Fruit fly (Drosophila melanogaster) whole organism, embryonic: Measurements from ENCODE around the gene BOD1.

ENCODE experiments used
- Atf6 ChIP-seq: fragments of 200-800 bp; sonication (Bioruptor generic); IDR thresholded peaks from 2 replicates; pipeline ENCODE4 v1.3.6; 2022; ENCODE audit warnings: missing biosample characterization, missing genetic modification characterization
- CG10959 ChIP-seq: fragments of 200-800 bp; sonication (Bioruptor generic); IDR thresholded peaks from 2 replicates; pipeline ENCODE4 v1.3.6; 2022; ENCODE audit warnings: missing biosample characterization, missing genetic modification characterization
- CG11560 ChIP-seq: fragments of 200-800 bp; sonication (Bioruptor generic); IDR thresholded peaks from 3 replicates; pipeline ENCODE4 v1.3.6; 2022; ENCODE audit warnings: missing biosample characterization, missing genetic modification characterization
- CG11695 ChIP-seq: fragments of 200-800 bp; sonication (Bioruptor generic); IDR thresholded peaks from 3 replicates; pipeline ENCODE4 v1.3.6; 2022; ENCODE audit warnings: missing biosample characterization, missing genetic modification characterization
- CG12236 ChIP-seq: fragments of 200-800 bp; sonication (Bioruptor generic); optimal IDR thresholded peaks from 2 replicates; lab custom pipeline; 2016; ENCODE audit warnings: missing biosample characterization, missing genetic modification characterization
- CG1602 ChIP-seq: fragments of 200-800 bp; sonication (Bioruptor generic); optimal IDR thresholded peaks from 3 replicates; lab custom pipeline; 2016; ENCODE audit warnings: missing biosample characterization, missing genetic modification characterization
- CG1647 ChIP-seq: fragments of 200-800 bp; sonication (Bioruptor generic); optimal IDR thresholded peaks from 3 replicates; lab custom pipeline; 2016; ENCODE audit warnings: missing biosample characterization, missing genetic modification characterization
- CG17361 ChIP-seq: fragments of 200-800 bp; sonication (Bioruptor generic); IDR thresholded peaks from 3 replicates; pipeline ENCODE4 v1.3.6; 2022; ENCODE audit warnings: missing biosample characterization, missing genetic modification characterization
- CG17912 ChIP-seq: fragments of 200-800 bp; sonication (Bioruptor generic); optimal IDR thresholded peaks from 2 replicates; lab custom pipeline; 2018; ENCODE audit warnings: missing biosample characterization, mild to moderate bottlenecking, missing genetic modification characterization
- CG18011 ChIP-seq: fragments of 200-800 bp; sonication (Bioruptor generic); optimal IDR thresholded peaks from 2 replicates; lab custom pipeline; 2017; ENCODE audit warnings: missing biosample characterization, missing genetic modification characterization, mild to moderate bottlenecking, moderate library complexity, missing genotype
- CG18262 ChIP-seq: fragments of 200-800 bp; optimal IDR thresholded peaks from 3 replicates; lab custom pipeline; 2019; ENCODE audit warnings: missing biosample characterization, mild to moderate bottlenecking, missing genetic modification characterization, moderate library complexity
- CG2120 ChIP-seq: fragments of 200-800 bp; sonication (Bioruptor generic); optimal IDR thresholded peaks from 3 replicates; lab custom pipeline; 2016; ENCODE audit warnings: missing biosample characterization, missing genetic modification characterization
- CG31441 ChIP-seq: fragments of 200-800 bp; sonication (Bioruptor generic); IDR thresholded peaks from 2 replicates; pipeline ENCODE4 v1.3.6; 2022; ENCODE audit warnings: missing biosample characterization, missing genetic modification characterization
- CG4404 ChIP-seq: fragments of 200-800 bp; sonication (Bioruptor generic); IDR thresholded peaks from 2 replicates; pipeline ENCODE4 v1.3.6; 2022; ENCODE audit warnings: missing biosample characterization, missing genetic modification characterization
- CG7786 ChIP-seq: fragments of 200-800 bp; sonication (Bioruptor generic); optimal IDR thresholded peaks from 2 replicates; lab custom pipeline; 2016; ENCODE audit warnings: missing biosample characterization, missing genetic modification characterization
- CG7963 ChIP-seq: fragments of 200-800 bp; sonication (Bioruptor generic); IDR thresholded peaks from 3 replicates; pipeline ENCODE4 v1.3.6; 2022; ENCODE audit warnings: missing biosample characterization, missing genetic modification characterization; ENCODE audit not compliant: partially characterized antibody
- Doc2 ChIP-seq: fragments of 200-800 bp; sonication (Bioruptor generic); IDR thresholded peaks from 2 replicates; pipeline ENCODE4 v1.3.6; 2022; ENCODE audit warnings: missing biosample characterization, missing genetic modification characterization
- Dp ChIP-seq: fragments of 200-800 bp; sonication (Bioruptor generic); optimal IDR thresholded peaks from 2 replicates; lab custom pipeline; 2018; ENCODE audit warnings: missing biosample characterization, mild to moderate bottlenecking, missing genetic modification characterization, moderate library complexity
- Drgx ChIP-seq: fragments of 200-800 bp; sonication (Bioruptor generic); IDR thresholded peaks from 2 replicates; pipeline ENCODE4 v1.3.6; 2022; ENCODE audit warnings: missing biosample characterization, missing genetic modification characterization
- Hand ChIP-seq: fragments of 200-800 bp; sonication (Bioruptor generic); optimal IDR thresholded peaks from 2 replicates; lab custom pipeline; 2017; ENCODE audit warnings: mild to moderate bottlenecking, missing biosample characterization, missing genetic modification reagents, missing genetic modification characterization
- MTF-1 ChIP-seq: fragments of 200-800 bp; sonication (Bioruptor generic); optimal IDR thresholded peaks from 2 replicates; lab custom pipeline; 2018; ENCODE audit warnings: missing biosample characterization, mild to moderate bottlenecking, missing genetic modification characterization, borderline replicate concordance
- NC2α ChIP-seq: fragments of 200-800 bp; sonication (Bioruptor generic); optimal IDR thresholded peaks from 2 replicates; lab custom pipeline; 2016; ENCODE audit warnings: missing biosample characterization, missing genetic modification characterization
- Poxn ChIP-seq: fragments of 200-800 bp; sonication (Bioruptor generic); IDR thresholded peaks from 2 replicates; pipeline ENCODE4 v1.3.6; 2022; ENCODE audit warnings: missing biosample characterization, missing genetic modification characterization
- Rx ChIP-seq: fragments of 200-800 bp; sonication (Bioruptor generic); IDR thresholded peaks from 2 replicates; pipeline ENCODE4 v1.3.6; 2022; ENCODE audit warnings: missing biosample characterization, missing genetic modification characterization
- Scr ChIP-seq: fragments of 200-800 bp; sonication (Bioruptor generic); IDR thresholded peaks from 2 replicates; pipeline ENCODE4 v1.3.6; 2022; ENCODE audit warnings: missing biosample characterization, missing genetic modification characterization; ENCODE audit not compliant: partially characterized antibody
- Vsx1 ChIP-seq: fragments of 200-800 bp; sonication (Bioruptor generic); optimal IDR thresholded peaks from 2 replicates; lab custom pipeline; 2017; ENCODE audit warnings: missing biosample characterization, mild to moderate bottlenecking, missing genetic modification characterization, missing genetic modification reagents
- Xbp1 ChIP-seq: fragments of 200-800 bp; sonication (Bioruptor generic); optimal IDR thresholded peaks from 3 replicates; lab custom pipeline; 2016; ENCODE audit warnings: missing biosample characterization, mild to moderate bottlenecking, missing genetic modification characterization
- ash1 ChIP-seq: fragments of 200-800 bp; sonication (Bioruptor generic); optimal IDR thresholded peaks from 2 replicates; lab custom pipeline; 2018; ENCODE audit warnings: missing biosample characterization, mild to moderate bottlenecking, missing genetic modification characterization
- cad ChIP-seq: fragments of >200 bp; optimal IDR thresholded peaks from 2 replicates; lab custom pipeline; 2017; ENCODE audit warnings: missing biosample characterization, missing genetic modification characterization
- cato ChIP-seq: fragments of 200-800 bp; sonication (Bioruptor generic); optimal IDR thresholded peaks from 2 replicates; lab custom pipeline; 2016; ENCODE audit warnings: missing biosample characterization, missing genetic modification characterization, borderline replicate concordance
- croc ChIP-seq: fragments of 200-800 bp; sonication (Bioruptor generic); conservative IDR thresholded peaks from 3 replicates; pipeline ENCODE4 v1.3.6; 2022; ENCODE audit warnings: missing biosample characterization, missing genetic modification characterization
- cwo ChIP-seq: fragments of 200-800 bp; sonication (Bioruptor generic); optimal IDR thresholded peaks from 3 replicates; lab custom pipeline; 2017; ENCODE audit warnings: missing biosample characterization, missing genetic modification characterization, mild to moderate bottlenecking, moderate library complexity, missing genetic modification reagents
- dm ChIP-seq: fragments of 200-800 bp; sonication (Bioruptor generic); optimal IDR thresholded peaks from 3 replicates; lab custom pipeline; 2016; ENCODE audit warnings: missing biosample characterization, missing genetic modification characterization
- dmrt11E ChIP-seq: fragments of 200-800 bp; sonication (Bioruptor generic); optimal IDR thresholded peaks from 3 replicates; lab custom pipeline; 2018; ENCODE audit warnings: missing biosample characterization, mild to moderate bottlenecking, missing genetic modification characterization, moderate library complexity
- eyg ChIP-seq: fragments of 200-800 bp; sonication (Bioruptor generic); optimal IDR thresholded peaks from 3 replicates; lab custom pipeline; 2016; ENCODE audit warnings: missing biosample characterization, missing genetic modification characterization
- fru ChIP-seq: fragments of >200 bp; optimal IDR thresholded peaks from 2 replicates; lab custom pipeline; 2017
- ftz-f1 ChIP-seq: fragments of 200-800 bp; sonication (Bioruptor generic); optimal IDR thresholded peaks from 2 replicates; lab custom pipeline; 2016; ENCODE audit warnings: missing biosample characterization, missing genetic modification characterization
- gsb ChIP-seq: fragments of 200-800 bp; sonication (Bioruptor generic); IDR thresholded peaks from 2 replicates; pipeline ENCODE4 v1.3.6; 2022; ENCODE audit warnings: missing biosample characterization, missing genetic modification characterization
- ham ChIP-seq: fragments of 200-800 bp; sonication (Bioruptor generic); IDR thresholded peaks from 2 replicates; pipeline ENCODE4 v1.3.6; 2022; ENCODE audit warnings: missing biosample characterization, missing genetic modification characterization
- jumu ChIP-seq: fragments of 200-800 bp; sonication (Bioruptor generic); optimal IDR thresholded peaks from 3 replicates; lab custom pipeline; 2016; ENCODE audit warnings: missing biosample characterization, missing genetic modification characterization
- kni ChIP-seq: fragments of 200-800 bp; sonication (Bioruptor generic); optimal IDR thresholded peaks from 3 replicates; lab custom pipeline; 2017; ENCODE audit warnings: mild to moderate bottlenecking, missing biosample characterization, missing genetic modification reagents, missing genetic modification characterization
- nerfin-1 ChIP-seq: fragments of 200-800 bp; sonication (Bioruptor generic); optimal IDR thresholded peaks from 3 replicates; lab custom pipeline; 2019; ENCODE audit warnings: missing biosample characterization, mild to moderate bottlenecking, missing genetic modification characterization, moderate library complexity
- oc ChIP-seq: fragments of 200-800 bp; sonication (Bioruptor generic); optimal IDR thresholded peaks from 2 replicates; lab custom pipeline; 2018; ENCODE audit warnings: missing biosample characterization, mild to moderate bottlenecking, missing genetic modification characterization, moderate library complexity
- phol ChIP-seq: fragments of 200-800 bp; sonication (Bioruptor generic); optimal IDR thresholded peaks from 3 replicates; lab custom pipeline; 2018; ENCODE audit warnings: missing biosample characterization, mild to moderate bottlenecking, missing genetic modification characterization, moderate library complexity
- scrt ChIP-seq: fragments of 200-800 bp; sonication (Bioruptor generic); optimal IDR thresholded peaks from 2 replicates; lab custom pipeline; 2018; ENCODE audit warnings: missing biosample characterization, mild to moderate bottlenecking, missing genetic modification characterization, moderate library complexity
- slbo ChIP-seq: fragments of 200-800 bp; sonication (Bioruptor generic); IDR thresholded peaks from 2 replicates; pipeline ENCODE4 v1.3.6; 2022; ENCODE audit warnings: missing biosample characterization, missing genetic modification characterization
- slou ChIP-seq: fragments of 200-800 bp; sonication (Bioruptor generic); optimal IDR thresholded peaks from 3 replicates; lab custom pipeline; 2016; ENCODE audit warnings: missing biosample characterization, missing genetic modification characterization
- slp2 ChIP-seq: fragments of 200-800 bp; sonication (Bioruptor generic); optimal IDR thresholded peaks from 2 replicates; lab custom pipeline; 2016; ENCODE audit warnings: missing biosample characterization, missing genetic modification characterization
- wdn ChIP-seq: fragments of 200-800 bp; sonication (Bioruptor generic); IDR thresholded peaks from 2 replicates; pipeline ENCODE4 v1.3.6; 2022; ENCODE audit warnings: missing biosample characterization, missing genetic modification characterization

BOD1 gene

DNA sequence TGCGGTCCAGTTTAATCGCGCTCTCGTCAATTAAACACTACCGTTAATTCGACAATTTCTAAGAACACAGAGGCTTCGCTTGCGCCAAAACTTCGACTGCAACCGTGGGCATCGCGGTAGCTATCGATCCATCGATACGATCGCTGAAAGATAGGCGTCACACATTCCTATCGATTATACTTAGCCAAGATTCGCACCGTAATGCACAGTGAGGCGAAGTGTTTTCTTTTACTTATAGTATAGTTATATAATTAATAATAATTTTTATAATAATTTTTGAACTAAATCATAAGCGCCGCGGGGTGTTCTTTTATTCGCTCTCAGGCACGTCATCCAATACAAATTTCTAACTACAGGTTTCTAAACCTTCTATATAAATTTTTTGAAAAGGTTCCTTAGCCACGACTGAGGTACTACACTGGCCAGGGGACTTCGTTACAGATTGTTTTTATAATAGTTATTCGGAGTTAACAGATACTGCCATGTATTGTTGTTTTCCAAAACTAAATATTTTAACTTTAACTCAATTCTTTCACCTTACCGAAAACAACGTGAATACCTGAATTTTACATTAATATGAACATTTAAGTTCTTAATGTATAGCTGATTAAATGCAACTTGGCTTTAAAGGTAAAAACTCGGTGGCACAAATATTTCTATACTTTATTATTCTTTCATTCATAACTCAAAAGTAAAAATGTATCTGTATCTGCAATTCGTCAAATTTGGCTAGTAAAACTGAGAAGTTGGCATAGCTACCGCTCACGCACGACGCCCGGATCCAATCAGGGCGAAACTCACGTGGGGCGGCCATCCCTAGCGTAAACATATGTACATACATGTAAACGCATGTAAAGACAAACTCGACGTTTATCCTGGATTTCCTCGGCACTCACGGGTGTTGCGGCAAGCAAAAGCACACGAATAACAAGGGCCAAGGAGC, at the start of gene BOD1, which contains the start of gene NSD (continued):
- TF ChIP-seq Rx = peak; percentile 63; the same call in 1 of the 2 replicates
- no peak for TF ChIP-seq NC2α (GFP tag; lab: Kevin White, UChicago)
- peak; percentile 63 for TF ChIP-seq phol (tag; lab: Kevin White, UChicago)
- TF ChIP-seq CG7963 (GFP tag; lab: Robert Waterston, UW) = peak; percentile 96
- TF ChIP-seq jumu (GFP tag; lab: Kevin White, UChicago) = peak; percentile 6
- TF ChIP-seq cad (GFP tag; lab: Kevin White, UChicago) = no peak
- TF ChIP-seq ash1 (GFP tag; lab: Kevin White, UChicago) = no peak
- TF ChIP-seq Doc2 (GFP tag; lab: Robert Waterston, UW) = no peak
- TF ChIP-seq Hand = no peak
- no peak for TF ChIP-seq CG18011 (GFP tag; lab: Kevin White, UChicago)
- TF ChIP-seq Drgx = peak; percentile 34; the same call in 1 of the 2 replicates
- no peak for TF ChIP-seq CG12236 (GFP tag; lab: Kevin White, UChicago)
- TF ChIP-seq cwo (GFP tag; lab: Kevin White, UChicago) = no peak
- peak; percentile 4 for TF ChIP-seq dm (GFP tag; lab: Kevin White, UChicago)
- peak; percentile 27 for TF ChIP-seq CG1647 (GFP tag; lab: Kevin White, UChicago)
- peak; percentile 38; the same call in 1 of the 2 replicates for TF ChIP-seq CG10959 (GFP tag; lab: Robert Waterston, UW)
- TF ChIP-seq fru (lab: Kevin White, UChicago) = no peak
- TF ChIP-seq slp2 (GFP tag; lab: Kevin White, UChicago) = no peak
- TF ChIP-seq CG17361 (GFP tag; lab: Robert Waterston, UW) = peak; percentile 87; the same call in 2 of the 3 replicates
- peak; percentile 42 for TF ChIP-seq slou (GFP tag; lab: Kevin White, UChicago)
- TF ChIP-seq slbo = peak; percentile 92
- peak; percentile 73 for TF ChIP-seq Xbp1 (GFP tag; lab: Kevin White, UChicago)
- TF ChIP-seq kni (GFP tag; lab: Kevin White, UChicago) = no peak
- peak; percentile 62 for TF ChIP-seq CG1602 (GFP tag; lab: Kevin White, UChicago)
- TF ChIP-seq croc (GFP tag; lab: Robert Waterston, UW) = peak; percentile 33; the same call in 2 of the 3 replicates
- TF ChIP-seq eyg (GFP tag; lab: Kevin White, UChicago) = no peak
- peak; percentile 62 for TF ChIP-seq CG11560 (tag; lab: Robert Waterston, UW)
- TF ChIP-seq nerfin-1 (tag; lab: Kevin White, UChicago) = no peak
- no peak; the same call in 1 of the 2 replicates for TF ChIP-seq CG31441 (GFP tag; lab: Robert Waterston, UW)
- no peak for TF ChIP-seq CG17912 (GFP tag; lab: Kevin White, UChicago)
- TF ChIP-seq CG4404 (GFP tag; lab: Robert Waterston, UW) = peak; percentile 59
- TF ChIP-seq CG18262 = peak; percentile 62
- TF ChIP-seq oc (tag; lab: Kevin White, UChicago) = no peak
- TF ChIP-seq Poxn (GFP tag; lab: Robert Waterston, UW) = peak; percentile 37; the same call in 1 of the 2 replicates
- TF ChIP-seq CG2120 (GFP tag; lab: Kevin White, UChicago) = peak; percentile 44
- no peak for TF ChIP-seq cato
- peak; percentile 61 for TF ChIP-seq MTF-1 (GFP tag; lab: Kevin White, UChicago)
- TF ChIP-seq ftz-f1 (GFP tag; lab: Kevin White, UChicago) = no peak
- TF ChIP-seq Dp = peak; percentile 63
- TF ChIP-seq gsb (GFP tag; lab: Robert Waterston, UW) = no peak
- no peak for TF ChIP-seq Vsx1
- TF ChIP-seq scrt (GFP tag; lab: Kevin White, UChicago) = no peak
- peak; percentile 85 for TF ChIP-seq Scr
- TF ChIP-seq dmrt11E = peak; percentile 44
- TF ChIP-seq ham (GFP tag; lab: Robert Waterston, UW) = no peak
- TF ChIP-seq Atf6 (GFP tag; lab: Robert Waterston, UW) = no peak
- TF ChIP-seq wdn = peak; percentile 53
- TF ChIP-seq CG7786 (GFP tag; lab: Kevin White, UChicago) = no peak
- no peak for TF ChIP-seq CG11695 (GFP tag; lab: Robert Waterston, UW)
